Worm (Caenorhabditis elegans) whole organism, L1 larva: ENCODE results near the gene C44B9.2.

Experiments used
- C16A3.4 ChIP-seq: fragments of 150-350 bp; optimal IDR thresholded peaks from 2 replicates; lab custom pipeline; 2014; ENCODE audit warnings: missing biosample characterization, missing genetic modification characterization
- F16B12.6 ChIP-seq: fragments of 150-350 bp; optimal IDR thresholded peaks from 2 replicates; lab custom pipeline; 2014; ENCODE audit warnings: missing biosample characterization, missing genetic modification characterization
- Y116A8C.19 ChIP-seq: sonication (generic microtip); optimal IDR thresholded peaks from 2 replicates; lab custom pipeline; 2016; ENCODE audit warnings: missing compliant biosample characterization, missing genetic modification characterization, borderline replicate concordance
- aha-1 ChIP-seq: fragments of 150-350 bp; optimal IDR thresholded peaks from 2 replicates; lab custom pipeline; 2014; ENCODE audit warnings: missing biosample characterization, missing genetic modification characterization
- alr-1 ChIP-seq: fragments of 200-800 bp; sonication (Bioruptor generic); optimal IDR thresholded peaks from 2 replicates; lab custom pipeline; 2018; ENCODE audit warnings: borderline replicate concordance, mild to moderate bottlenecking, missing genetic modification characterization, missing compliant biosample characterization
- aly-2 ChIP-seq: fragments of 150-350 bp; optimal IDR thresholded peaks from 2 replicates; lab custom pipeline; 2014; ENCODE audit warnings: missing biosample characterization, missing genetic modification characterization
- blmp-1 ChIP-seq: fragments of 150-350 bp; optimal IDR thresholded peaks from 2 replicates; lab custom pipeline; 2014; ENCODE audit warnings: missing biosample characterization, missing genetic modification characterization
- ceh-88 ChIP-seq: fragments of 200-800 bp; sonication (Bioruptor generic); IDR thresholded peaks from 2 replicates; pipeline ENCODE4 v1.3.6; 2022; ENCODE audit warnings: missing genetic modification characterization, missing compliant biosample characterization
- ceh-90 ChIP-seq: sonication (generic microtip); optimal IDR thresholded peaks from 2 replicates; lab custom pipeline; 2016; ENCODE audit warnings: missing genetic modification characterization, missing compliant biosample characterization
- dpl-1 ChIP-seq, 3 experiments: fragments of 150-350 bp in 2 of 3; sonication (generic microtip) in 1 of 3; optimal IDR thresholded peaks; 2 replicates each; lab custom pipeline; 2014 to 2017; ENCODE audit warnings: missing biosample characterization in 3 of 3, missing genetic modification characterization in 3 of 3, missing genetic modification reagents in 3 of 3
- dsc-1 ChIP-seq: sonication (generic microtip); optimal IDR thresholded peaks from 2 replicates; lab custom pipeline; 2016; ENCODE audit warnings: mild to moderate bottlenecking, missing genetic modification characterization, missing compliant biosample characterization
- efl-1 ChIP-seq, 4 experiments: fragments of 150-350 bp; optimal IDR thresholded peaks in 3 of 4; peaks in 1 of 4; 1 replicate in 1 of 4; 2 replicates in 3 of 4; lab custom pipeline; 2014; ENCODE audit warnings: missing biosample characterization in 2 of 4, missing genetic modification characterization in 2 of 4, missing genetic modification reagents in 2 of 4
- elt-2 ChIP-seq: sonication (generic microtip); optimal IDR thresholded peaks from 2 replicates; lab custom pipeline; 2016; ENCODE audit warnings: missing genetic modification characterization, mild to moderate bottlenecking, inconsistent platforms, missing compliant biosample characterization, missing genetic modification reagents
- elt-3 ChIP-seq, 6 experiments: fragments of 150-350 bp in 1 of 6; sonication (generic microtip); optimal IDR thresholded peaks; 2 replicates each; lab custom pipeline; 2017 to 2018; ENCODE audit warnings: missing biosample characterization in 6 of 6, missing genetic modification characterization in 6 of 6, inconsistent platforms in 1 of 6
- fkh-8 ChIP-seq: sonication (generic microtip); optimal IDR thresholded peaks from 2 replicates; lab custom pipeline; 2016; ENCODE audit warnings: mild to moderate bottlenecking, missing genetic modification characterization, missing compliant biosample characterization
- grh-1 ChIP-seq: fragments of 200-800 bp; sonication (Bioruptor generic); IDR thresholded peaks from 2 replicates; pipeline ENCODE4 v1.3.6; 2022; ENCODE audit warnings: missing genetic modification reagents, missing genetic modification characterization, missing compliant biosample characterization
- jun-1 ChIP-seq: fragments of 150-350 bp; optimal IDR thresholded peaks from 2 replicates; lab custom pipeline; 2014; ENCODE audit warnings: missing biosample characterization, missing genetic modification reagents, missing genetic modification characterization
- lin-13 ChIP-seq: fragments of 150-350 bp; optimal IDR thresholded peaks from 2 replicates; lab custom pipeline; 2014; ENCODE audit warnings: missing biosample characterization, missing genetic modification reagents, missing genetic modification characterization
- lin-14 ChIP-seq: fragments of 200-800 bp; sonication (Bioruptor generic); optimal IDR thresholded peaks from 2 replicates; lab custom pipeline; 2018; ENCODE audit warnings: mild to moderate bottlenecking, missing genetic modification characterization, moderate library complexity, missing compliant biosample characterization
- lin-35 ChIP-seq, 2 experiments: fragments of 150-350 bp; optimal IDR thresholded peaks; 2 replicates each; lab custom pipeline; 2014; ENCODE audit warnings: missing biosample characterization in 2 of 2, missing genetic modification characterization in 2 of 2, missing genetic modification reagents in 2 of 2
- lsy-2 ChIP-seq, 2 experiments: fragments of 150-350 bp; optimal IDR thresholded peaks; 2 replicates each; lab custom pipeline; 2014; ENCODE audit warnings: missing biosample characterization in 2 of 2, missing genetic modification characterization in 2 of 2
- mab-9 ChIP-seq: fragments of 200-800 bp; sonication (Bioruptor generic); IDR thresholded peaks from 2 replicates; pipeline ENCODE4 v1.3.6; 2022; ENCODE audit warnings: missing genetic modification reagents, missing genetic modification characterization, missing compliant biosample characterization
- mdl-1 ChIP-seq, 2 experiments: fragments of 150-350 bp; optimal IDR thresholded peaks; 2 replicates each; lab custom pipeline; 2014 to 2017; ENCODE audit warnings: missing biosample characterization in 2 of 2, missing genetic modification characterization in 2 of 2, inconsistent platforms in 1 of 2
- mef-2 ChIP-seq: fragments of 150-350 bp; optimal IDR thresholded peaks from 2 replicates; lab custom pipeline; 2014; ENCODE audit warnings: missing biosample characterization, missing genetic modification characterization
- nhr-19 ChIP-seq: fragments of 200-800 bp; sonication (Bioruptor generic); conservative IDR thresholded peaks from 2 replicates; pipeline ENCODE4 v1.3.6; 2022; ENCODE audit warnings: missing genetic modification characterization, missing compliant biosample characterization
- nhr-28 ChIP-seq: fragments of 150-350 bp; optimal IDR thresholded peaks from 2 replicates; lab custom pipeline; 2014; ENCODE audit warnings: missing biosample characterization, missing genetic modification characterization
- nhr-47 ChIP-seq: sonication (generic microtip); optimal IDR thresholded peaks from 2 replicates; lab custom pipeline; 2016; ENCODE audit warnings: mild to moderate bottlenecking, missing genetic modification characterization, moderate library complexity, missing compliant biosample characterization
- nhr-71 ChIP-seq: sonication (generic microtip); optimal IDR thresholded peaks from 2 replicates; lab custom pipeline; 2016; ENCODE audit warnings: mild to moderate bottlenecking, missing genetic modification characterization, moderate library complexity, missing compliant biosample characterization
- nhr-76 ChIP-seq: sonication (generic microtip); optimal IDR thresholded peaks from 2 replicates; lab custom pipeline; 2017; ENCODE audit warnings: missing biosample characterization, missing genetic modification characterization
- nhr-77 ChIP-seq: fragments of 150-350 bp; optimal IDR thresholded peaks from 2 replicates; lab custom pipeline; 2014; ENCODE audit warnings: missing biosample characterization, missing genetic modification characterization
- nhr-85 ChIP-seq: sonication (generic microtip); peaks from one replicate; lab custom pipeline; 2016; ENCODE audit warnings: missing genetic modification characterization, inconsistent platforms, missing compliant biosample characterization
- nhr-90 ChIP-seq: sonication (generic microtip); optimal IDR thresholded peaks from 2 replicates; lab custom pipeline; 2016; ENCODE audit warnings: mild to moderate bottlenecking, missing genetic modification characterization, missing compliant biosample characterization; ENCODE audit not compliant: poor library complexity
- pqm-1 ChIP-seq: sonication (generic microtip); optimal IDR thresholded peaks from 3 replicates; lab custom pipeline; 2017; ENCODE audit warnings: missing biosample characterization, missing genetic modification characterization
- rnt-1 ChIP-seq: sonication (generic microtip); optimal IDR thresholded peaks from 2 replicates; lab custom pipeline; 2016; ENCODE audit warnings: mild to moderate bottlenecking, missing genetic modification characterization, moderate library complexity, missing compliant biosample characterization
- skn-1 ChIP-seq: fragments of 150-350 bp; optimal IDR thresholded peaks from 2 replicates; lab custom pipeline; 2014; ENCODE audit warnings: missing biosample characterization, missing genetic modification characterization
- snpc-4 ChIP-seq: fragments of 150-350 bp; optimal IDR thresholded peaks from 2 replicates; lab custom pipeline; 2014; ENCODE audit warnings: missing biosample characterization, missing genetic modification characterization
- snu-23 ChIP-seq: sonication (generic microtip); optimal IDR thresholded peaks from 2 replicates; lab custom pipeline; 2016; ENCODE audit warnings: missing genetic modification characterization, missing compliant biosample characterization
- sox-4 ChIP-seq: sonication (generic microtip); optimal IDR thresholded peaks from 2 replicates; lab custom pipeline; 2016; ENCODE audit warnings: missing genetic modification characterization, missing compliant biosample characterization
- sup-37 ChIP-seq: fragments of 200-800 bp; sonication (Bioruptor generic); optimal IDR thresholded peaks from 2 replicates; lab custom pipeline; 2018; ENCODE audit warnings: mild to moderate bottlenecking, missing genetic modification characterization, missing compliant biosample characterization
- unc-130 ChIP-seq: fragments of 150-350 bp; optimal IDR thresholded peaks from 2 replicates; lab custom pipeline; 2017; ENCODE audit warnings: missing biosample characterization, missing genetic modification characterization, inconsistent platforms
- unc-98 ChIP-seq: fragments of 200-800 bp; sonication (Bioruptor generic); IDR thresholded peaks from 2 replicates; pipeline ENCODE4 v1.3.6; 2022; ENCODE audit warnings: missing genetic modification characterization, missing compliant biosample characterization
- vab-15 ChIP-seq: sonication (generic microtip); optimal IDR thresholded peaks from 2 replicates; lab custom pipeline; 2017; ENCODE audit warnings: missing genotype, mild to moderate bottlenecking, missing genetic modification characterization, missing compliant biosample characterization
- xbp-1 ChIP-seq: sonication (generic microtip); optimal IDR thresholded peaks from 2 replicates; lab custom pipeline; 2016; ENCODE audit warnings: missing genetic modification characterization, missing compliant biosample characterization
- zag-1 ChIP-seq: fragments of 150-350 bp; optimal IDR thresholded peaks from 2 replicates; lab custom pipeline; 2014; ENCODE audit warnings: missing biosample characterization, missing genetic modification characterization
- zip-4 ChIP-seq: fragments of 200-800 bp; sonication (Bioruptor generic); optimal IDR thresholded peaks from 2 replicates; lab custom pipeline; 2018; ENCODE audit warnings: mild to moderate bottlenecking, missing genetic modification characterization, moderate library complexity, missing compliant biosample characterization
- ztf-11 ChIP-seq, 2 experiments: sonication (generic microtip); optimal IDR thresholded peaks; 2 replicates each; lab custom pipeline; 2016 to 2017; ENCODE audit warnings: missing genetic modification characterization in 2 of 2, missing biosample characterization in 1 of 2, missing compliant biosample characterization in 1 of 2

The C44B9.2 gene

ce11 chrIII:10881996-10882395, 6.8 kb downstream of the C44B9.2 start (continued):
- TF ChIP-seq grh-1 (GFP tag; lab: Robert Waterston, UW) (peak; percentile 22; the same call in 1 of the 2 replicates), ceh-90 (tag; lab: Kevin White, UChicago) (no peak), lin-35 (GFP tag; optimal IDR thresholded peaks at IDR 0.05; lab: Kevin White, UChicago) (peak; percentile 64 to 84), xbp-1 (tag; lab: Kevin White, UChicago) (peak; percentile 79), nhr-77 (tag; lab: Kevin White, UChicago) (peak; percentile 56), lin-14 (GFP tag; lab: Kevin White, UChicago) (no peak), fkh-8 (tag; lab: Kevin White, UChicago) (peak; percentile 47), zip-4 (GFP tag; lab: Kevin White, UChicago) (no peak), nhr-76 (tag; lab: Kevin White, UChicago) (no peak), dsc-1 (tag; lab: Kevin White, UChicago) (peak; percentile 81), aha-1 (peak; percentile 2), lin-13 (peak; percentile 46), snu-23 (GFP tag; lab: Kevin White, UChicago) (peak; percentile 84), mab-9 (0 out of 2 replicates have a peak, but pooled peaks have one; percentile 25), ztf-11 (tag; optimal IDR thresholded peaks at IDR 0.05; lab: Kevin White, UChicago) (peak in 1 of 2 experiments; percentile 48), alr-1 (tag; lab: Kevin White, UChicago) (no peak), dpl-1 (GFP tag; optimal IDR thresholded peaks at IDR 0.05; lab: Kevin White, UChicago) (peak; percentile 68 to 78 (median 77)), vab-15 (tag; lab: Kevin White, UChicago) (peak; percentile 2), efl-1 (optimal IDR thresholded peaks at IDR 0.05; lab: Kevin White, UChicago) (peak; percentile 80 to 84), efl-1 (GFP tag; optimal IDR thresholded peaks at IDR 0.05 in 1 of 2; lab: Kevin White, UChicago) (peak; percentile 78 to 96), ceh-88 (no peak), aly-2 (tag; lab: Kevin White, UChicago) (peak; percentile 41), mdl-1 (tag; optimal IDR thresholded peaks at IDR 0.05; lab: Kevin White, UChicago) (peak in 1 of 2 experiments; percentile 52), rnt-1 (tag; lab: Kevin White, UChicago) (no peak), elt-3 (tag; optimal IDR thresholded peaks at IDR 0.05; lab: Kevin White, UChicago) (peak in 2 of 6 experiments; percentile 35 to 36), nhr-19 (GFP tag; lab: Robert Waterston, UW) (peak; percentile 74), F16B12.6 (tag; lab: Kevin White, UChicago) (peak; percentile 53), nhr-85 (peak; percentile 87), elt-2 (tag; lab: Kevin White, UChicago) (no peak), blmp-1 (tag; lab: Kevin White, UChicago) (peak; percentile 40), zag-1 (no peak), Y116A8C.19 (tag; lab: Kevin White, UChicago) (no peak), unc-98 (GFP tag; lab: Robert Waterston, UW) (no peak), sox-4 (tag; lab: Kevin White, UChicago) (peak; percentile 20), lsy-2 (tag; optimal IDR thresholded peaks at IDR 0.05; lab: Kevin White, UChicago) (peak; percentile 82 to 84), skn-1 (tag; lab: Kevin White, UChicago) (peak; percentile 80), nhr-28 (tag; lab: Kevin White, UChicago) (no peak)
- TF ChIP-seq, all 84 proteins: peak for 44

- TF ChIP-seq nhr-28 (tag; lab: Kevin White, UChicago) (no peak), jun-1 (tag; lab: Kevin White, UChicago) (no peak), pqm-1 (no peak), efl-1 (optimal IDR thresholded peaks at IDR 0.05; lab: Kevin White, UChicago) (no peak), efl-1 (GFP tag; optimal IDR thresholded peaks at IDR 0.05 in 1 of 2; lab: Kevin White, UChicago) (no peak)
Observed at ce11 chrIII:10888824-10889223, 13.6 kb downstream of the C44B9.2 start.

- no peak for TF ChIP-seq sup-37 (GFP tag; lab: Kevin White, UChicago)
- TF ChIP-seq snpc-4 (tag; lab: Kevin White, UChicago) = no peak
- TF ChIP-seq lin-13 = no peak
- TF ChIP-seq Y116A8C.19 (tag; lab: Kevin White, UChicago) = no peak
- TF ChIP-seq nhr-90 = no peak
- no peak for TF ChIP-seq pqm-1
- TF ChIP-seq unc-130 (tag; lab: Kevin White, UChicago) = no peak
- no peak for TF ChIP-seq alr-1 (tag; lab: Kevin White, UChicago)
- TF ChIP-seq sox-4 (tag; lab: Kevin White, UChicago) = no peak
- TF ChIP-seq C16A3.4 (tag; lab: Kevin White, UChicago) = no peak
- no peak for TF ChIP-seq nhr-47 (tag; lab: Kevin White, UChicago)
- no peak for TF ChIP-seq zip-4 (GFP tag; lab: Kevin White, UChicago)
- TF ChIP-seq mef-2 (tag; lab: Kevin White, UChicago) = no peak
- TF ChIP-seq mdl-1 (tag; optimal IDR thresholded peaks at IDR 0.05; lab: Kevin White, UChicago) = no peak
- TF ChIP-seq vab-15 (tag; lab: Kevin White, UChicago) = no peak
- no peak for TF ChIP-seq ceh-90 (tag; lab: Kevin White, UChicago)
- no peak for TF ChIP-seq fkh-8 (tag; lab: Kevin White, UChicago)
- no peak for TF ChIP-seq nhr-71 (tag; lab: Kevin White, UChicago)
Observed at ce11 chrIII:10894220-10894619, 19.0 kb downstream of the C44B9.2 start, which contains the start of gene fbxb-87. fbxb-87 (plus strand) TSS chrIII:10894520.
